Fruit fly (Drosophila melanogaster): ENCODE results near the gene wuho.

- TF ChIP-seq rn (GFP tag; IDR thresholded peaks at IDR 0.05) (no peak), fd96Ca (GFP tag; IDR thresholded peaks at IDR 0.05) (no peak), CG17806 (tag; optimal IDR thresholded peaks at IDR 0.05) (no peak), gl (tag; optimal IDR thresholded peaks at IDR 0.05) (no peak)
Observed at dm6 chrX:6278879-6279628, 8.8 kb upstream of the wuho start.

Data from whole organism, pupa.